Fruit fly (Drosophila melanogaster): Measurements from ENCODE around the gene Zip89B.

DNA sequence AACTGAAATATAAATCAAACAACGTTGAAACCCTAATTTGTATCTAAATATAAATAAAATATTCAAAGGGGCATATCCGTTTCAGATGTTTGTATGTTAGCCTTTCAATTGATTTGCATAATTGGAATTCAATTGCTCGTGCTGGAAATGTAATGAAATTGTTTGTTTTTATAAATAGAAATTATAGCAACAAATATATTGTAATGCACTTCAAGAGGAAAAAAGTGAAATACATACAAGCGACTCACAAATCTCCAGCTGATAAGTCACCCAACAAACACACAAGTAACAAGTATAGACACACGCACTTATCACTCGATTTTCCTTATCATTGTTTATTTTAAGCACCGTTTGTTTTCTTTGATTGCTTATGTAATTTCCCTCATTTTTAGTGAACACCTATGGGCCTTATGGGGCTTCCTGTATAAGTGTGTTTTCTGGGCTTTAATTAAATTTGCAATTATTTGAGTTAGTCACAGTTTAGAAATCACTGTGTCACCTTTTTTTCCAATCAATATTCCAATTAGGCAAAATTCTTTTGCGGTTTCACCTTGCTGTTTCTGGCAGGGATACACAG is 19.9 kb upstream of the Zip89B start:
- TF ChIP-seq CG6276 (GFP tag; optimal IDR thresholded peaks at IDR 0.05) (no peak), Sox14 (GFP tag; optimal IDR thresholded peaks at IDR 0.05) (no peak), CG8119 (GFP tag; IDR thresholded peaks at IDR 0.05) (no peak)
